Worm (Caenorhabditis elegans) whole organism, mixed stage, embryonic: ENCODE results near the gene C37C3.9.

Experiments used
- blmp-1 ChIP-seq: fragments of 150-350 bp; optimal IDR thresholded peaks from 2 replicates; lab custom pipeline; 2014; ENCODE audit warnings: missing biosample characterization, missing genetic modification characterization
- cnd-1 ChIP-seq: fragments of 200-800 bp; sonication (Bioruptor generic); optimal IDR thresholded peaks from 2 replicates; lab custom pipeline; 2018; ENCODE audit warnings: mild to moderate bottlenecking, missing genetic modification characterization, missing compliant biosample characterization
- drap-1 ChIP-seq: fragments of 200-800 bp; sonication (Bioruptor generic); optimal IDR thresholded peaks from 3 replicates; lab custom pipeline; 2018; ENCODE audit warnings: mild to moderate bottlenecking, missing genetic modification characterization, missing compliant biosample characterization
- flh-1 ChIP-seq: fragments of 200-800 bp; sonication (Bioruptor generic); optimal IDR thresholded peaks from 2 replicates; lab custom pipeline; 2018; ENCODE audit warnings: mild to moderate bottlenecking, missing genetic modification characterization, moderate library complexity, missing compliant biosample characterization
- hlh-1 ChIP-seq: fragments of 150-350 bp; optimal IDR thresholded peaks from 2 replicates; lab custom pipeline; 2014; ENCODE audit warnings: missing biosample characterization, missing genetic modification reagents, missing genetic modification characterization
- lsy-2 ChIP-seq: fragments of 150-350 bp; optimal IDR thresholded peaks from 2 replicates; lab custom pipeline; 2014; ENCODE audit warnings: missing biosample characterization, missing genetic modification characterization
- mep-1 ChIP-seq: fragments of 150-350 bp; optimal IDR thresholded peaks from 2 replicates; lab custom pipeline; 2017; ENCODE audit warnings: missing biosample characterization, missing genetic modification reagents, missing genetic modification characterization, inconsistent platforms
- nhr-237 ChIP-seq: fragments of 150-350 bp; optimal IDR thresholded peaks from 2 replicates; lab custom pipeline; 2014; ENCODE audit warnings: missing biosample characterization, missing genetic modification characterization
- nhr-28 ChIP-seq: fragments of 150-350 bp; optimal IDR thresholded peaks from 2 replicates; lab custom pipeline; 2014; ENCODE audit warnings: missing biosample characterization, missing genetic modification characterization
- nhr-76 ChIP-seq: sonication (generic microtip); optimal IDR thresholded peaks from 2 replicates; lab custom pipeline; 2017; ENCODE audit warnings: missing biosample characterization, missing genetic modification characterization
- snpc-4 ChIP-seq: fragments of 150-350 bp; optimal IDR thresholded peaks from 2 replicates; lab custom pipeline; 2014; ENCODE audit warnings: missing biosample characterization, missing genetic modification characterization
- unc-120 ChIP-seq: sonication (generic microtip); optimal IDR thresholded peaks from 2 replicates; lab custom pipeline; 2017; ENCODE audit warnings: missing genetic modification characterization, missing compliant biosample characterization; ENCODE audit not compliant: poor library complexity, severe bottlenecking
- unc-62 ChIP-seq: fragments of 150-350 bp; optimal IDR thresholded peaks from 2 replicates; lab custom pipeline; 2014; ENCODE audit warnings: missing biosample characterization, missing genetic modification reagents, missing genetic modification characterization
- ztf-11 ChIP-seq: fragments of 150-350 bp; optimal IDR thresholded peaks from 2 replicates; lab custom pipeline; 2014; ENCODE audit warnings: missing biosample characterization, missing genetic modification characterization

- no peak for TF ChIP-seq snpc-4
- no peak for TF ChIP-seq blmp-1 (tag; lab: Kevin White, UChicago)
- TF ChIP-seq drap-1 (GFP tag; lab: Kevin White, UChicago) = no peak
- TF ChIP-seq nhr-76 (tag; lab: Kevin White, UChicago) = no peak
- TF ChIP-seq nhr-237 (tag; lab: Kevin White, UChicago) = no peak
- no peak for TF ChIP-seq hlh-1 (tag; lab: Kevin White, UChicago)
- TF ChIP-seq unc-120 = no peak
- TF ChIP-seq cnd-1 = no peak
- TF ChIP-seq ztf-11 (tag; lab: Kevin White, UChicago) = no peak
- no peak for TF ChIP-seq lsy-2 (tag; lab: Kevin White, UChicago)
- TF ChIP-seq mep-1 (tag; lab: Kevin White, UChicago) = no peak
- no peak for TF ChIP-seq unc-62 (GFP tag; lab: Kevin White, UChicago)
- no peak for TF ChIP-seq nhr-28
- TF ChIP-seq flh-1 = no peak
Observed at ce11 chrV:7852078-7852477, 2.4 kb downstream of the C37C3.9 start.
